Worm (Caenorhabditis elegans) whole organism, late embryonic: ENCODE measurements around the gene egg-1.

Source experiments
- C08G9.2 ChIP-seq: sonication (generic microtip); optimal IDR thresholded peaks from 2 replicates; lab custom pipeline; 2016; ENCODE audit warnings: mild to moderate bottlenecking, missing genetic modification characterization, moderate library complexity, missing compliant biosample characterization
- K09A11.1 ChIP-seq: sonication (generic microtip); optimal IDR thresholded peaks from 2 replicates; lab custom pipeline; 2017; ENCODE audit warnings: antibody characterized with exemption, mild to moderate bottlenecking, missing genetic modification characterization, missing compliant biosample characterization; ENCODE audit not compliant: insufficient read depth
- T23F11.4 ChIP-seq: fragments of 200-800 bp; sonication (Bioruptor generic); optimal IDR thresholded peaks from 2 replicates; lab custom pipeline; 2018; ENCODE audit warnings: mild to moderate bottlenecking, missing genetic modification characterization, missing compliant biosample characterization
- ahr-1 ChIP-seq: sonication (generic microtip); optimal IDR thresholded peaks from 2 replicates; lab custom pipeline; 2016; ENCODE audit warnings: missing genetic modification characterization, missing compliant biosample characterization
- ceh-14 ChIP-seq: sonication (generic microtip); optimal IDR thresholded peaks from 2 replicates; lab custom pipeline; 2016; ENCODE audit warnings: missing genotype, missing genetic modification characterization, missing compliant biosample characterization
- ceh-19 ChIP-seq: fragments of 200-800 bp; sonication (Bioruptor generic); optimal IDR thresholded peaks from 2 replicates; lab custom pipeline; 2018; ENCODE audit warnings: mild to moderate bottlenecking, missing genetic modification characterization, missing compliant biosample characterization
- ceh-22 ChIP-seq: sonication (generic microtip); optimal IDR thresholded peaks from 2 replicates; lab custom pipeline; 2017; ENCODE audit warnings: missing biosample characterization, missing genetic modification characterization
- ceh-34 ChIP-seq: sonication (generic microtip); optimal IDR thresholded peaks from 2 replicates; lab custom pipeline; 2016; ENCODE audit warnings: mild to moderate bottlenecking, missing genetic modification characterization, missing compliant biosample characterization
- ceh-45 ChIP-seq: fragments of 200-800 bp; sonication (Bioruptor generic); IDR thresholded peaks from 2 replicates; pipeline ENCODE4 v1.3.6; 2022; ENCODE audit warnings: missing genetic modification reagents, missing genetic modification characterization, missing compliant biosample characterization
- ceh-48 ChIP-seq: sonication (generic microtip); optimal IDR thresholded peaks from 2 replicates; lab custom pipeline; 2016; ENCODE audit warnings: missing genetic modification characterization, inconsistent platforms, missing compliant biosample characterization
- che-1 ChIP-seq: sonication (generic microtip); optimal IDR thresholded peaks from 2 replicates; lab custom pipeline; 2016; ENCODE audit warnings: mild to moderate bottlenecking, missing genetic modification characterization, missing compliant biosample characterization
- elt-2 ChIP-seq: sonication (generic microtip); optimal IDR thresholded peaks from 2 replicates; lab custom pipeline; 2016; ENCODE audit warnings: missing genetic modification reagents, missing genetic modification characterization, missing compliant biosample characterization
- ets-4 ChIP-seq: sonication (generic microtip); optimal IDR thresholded peaks from 2 replicates; lab custom pipeline; 2016; ENCODE audit warnings: missing genetic modification characterization, missing compliant biosample characterization
- fkh-10 ChIP-seq: fragments of 150-350 bp; optimal IDR thresholded peaks from 2 replicates; lab custom pipeline; 2014; ENCODE audit warnings: missing biosample characterization, missing genetic modification reagents, missing genetic modification characterization
- gmeb-2 ChIP-seq: sonication (generic microtip); optimal IDR thresholded peaks from 2 replicates; lab custom pipeline; 2016; ENCODE audit warnings: missing genetic modification characterization, inconsistent platforms, missing compliant biosample characterization
- hlh-30 ChIP-seq: sonication (generic microtip); optimal IDR thresholded peaks from 2 replicates; lab custom pipeline; 2017; ENCODE audit warnings: antibody characterized with exemption, missing genetic modification characterization, missing compliant biosample characterization; ENCODE audit not compliant: insufficient read depth
- hlh-6 ChIP-seq: sonication (generic microtip); optimal IDR thresholded peaks from 2 replicates; lab custom pipeline; 2016; ENCODE audit warnings: missing genotype, missing genetic modification characterization, missing compliant biosample characterization
- lin-11 ChIP-seq: fragments of 200-800 bp; sonication (Bioruptor generic); optimal IDR thresholded peaks from 2 replicates; lab custom pipeline; 2018; ENCODE audit warnings: mild to moderate bottlenecking, missing genetic modification characterization, missing compliant biosample characterization
- mec-3 ChIP-seq: sonication (generic microtip); optimal IDR thresholded peaks from 2 replicates; lab custom pipeline; 2016; ENCODE audit warnings: borderline replicate concordance, missing genetic modification characterization, missing compliant biosample characterization
- nfya-1 ChIP-seq: sonication (generic microtip); optimal IDR thresholded peaks from 2 replicates; lab custom pipeline; 2017; ENCODE audit warnings: missing genetic modification characterization, mild to moderate bottlenecking, missing compliant biosample characterization, antibody characterized with exemption, moderate library complexity
- nhr-11 ChIP-seq: fragments of 150-350 bp; optimal IDR thresholded peaks from 2 replicates; lab custom pipeline; 2014; ENCODE audit warnings: missing biosample characterization, missing genetic modification characterization
- npax-4 ChIP-seq: sonication (generic microtip); optimal IDR thresholded peaks from 2 replicates; lab custom pipeline; 2016; ENCODE audit warnings: missing genetic modification characterization, missing compliant biosample characterization
- odd-2 ChIP-seq: sonication (generic microtip); optimal IDR thresholded peaks from 2 replicates; lab custom pipeline; 2017; ENCODE audit warnings: antibody characterized with exemption, mild to moderate bottlenecking, missing genetic modification characterization, missing compliant biosample characterization
- pag-3 ChIP-seq: sonication (generic microtip); optimal IDR thresholded peaks from 2 replicates; lab custom pipeline; 2016; ENCODE audit warnings: missing compliant biosample characterization, missing genetic modification characterization, borderline replicate concordance
- pha-2 ChIP-seq: sonication (generic microtip); optimal IDR thresholded peaks from 2 replicates; lab custom pipeline; 2017; ENCODE audit warnings: mild to moderate bottlenecking, missing genetic modification characterization, missing compliant biosample characterization
- pqm-1 ChIP-seq: sonication (generic microtip); optimal IDR thresholded peaks from 2 replicates; lab custom pipeline; 2016; ENCODE audit warnings: missing genetic modification characterization, missing compliant biosample characterization
- pros-1 ChIP-seq: fragments of 150-350 bp; optimal IDR thresholded peaks from 2 replicates; lab custom pipeline; 2014; ENCODE audit warnings: missing biosample characterization, missing genetic modification reagents, missing genetic modification characterization
- sdc-2 ChIP-seq: sonication (generic microtip); optimal IDR thresholded peaks from 2 replicates; lab custom pipeline; 2016; ENCODE audit warnings: missing genotype, missing genetic modification characterization, missing compliant biosample characterization
- syd-9 ChIP-seq: sonication (generic microtip); optimal IDR thresholded peaks from 2 replicates; lab custom pipeline; 2016; ENCODE audit warnings: mild to moderate bottlenecking, missing genetic modification characterization, moderate library complexity, missing compliant biosample characterization
- tbx-2 ChIP-seq: sonication (generic microtip); optimal IDR thresholded peaks from 2 replicates; lab custom pipeline; 2016; ENCODE audit warnings: missing genetic modification characterization, missing compliant biosample characterization
- ttx-3 ChIP-seq: sonication (generic microtip); optimal IDR thresholded peaks from 2 replicates; lab custom pipeline; 2016; ENCODE audit warnings: missing genetic modification reagents, missing genetic modification characterization, missing compliant biosample characterization
- unc-3 ChIP-seq, 2 experiments: fragments of 200-800 bp in 1 of 2; sonication (Bioruptor generic) in 1 of 2; sonication (generic microtip) in 1 of 2; conservative IDR thresholded peaks in 1 of 2; optimal IDR thresholded peaks in 1 of 2; 2 replicates each; pipeline versions ENCODE4 v1.3.6 to Lab custom; 2016 to 2022; ENCODE audit warnings: missing compliant biosample characterization in 2 of 2, missing genetic modification characterization in 2 of 2, missing genetic modification reagents in 1 of 2
- unc-55 ChIP-seq: sonication (generic microtip); optimal IDR thresholded peaks from 2 replicates; lab custom pipeline; 2017; ENCODE audit warnings: missing biosample characterization, missing genetic modification reagents, missing genetic modification characterization
- unc-86 ChIP-seq: sonication (generic microtip); optimal IDR thresholded peaks from 2 replicates; lab custom pipeline; 2016; ENCODE audit warnings: missing genetic modification characterization, missing compliant biosample characterization
- zip-5 ChIP-seq: sonication (generic microtip); optimal IDR thresholded peaks from 2 replicates; lab custom pipeline; 2016; ENCODE audit warnings: missing genetic modification characterization, missing compliant biosample characterization

egg-1 gene

DNA sequence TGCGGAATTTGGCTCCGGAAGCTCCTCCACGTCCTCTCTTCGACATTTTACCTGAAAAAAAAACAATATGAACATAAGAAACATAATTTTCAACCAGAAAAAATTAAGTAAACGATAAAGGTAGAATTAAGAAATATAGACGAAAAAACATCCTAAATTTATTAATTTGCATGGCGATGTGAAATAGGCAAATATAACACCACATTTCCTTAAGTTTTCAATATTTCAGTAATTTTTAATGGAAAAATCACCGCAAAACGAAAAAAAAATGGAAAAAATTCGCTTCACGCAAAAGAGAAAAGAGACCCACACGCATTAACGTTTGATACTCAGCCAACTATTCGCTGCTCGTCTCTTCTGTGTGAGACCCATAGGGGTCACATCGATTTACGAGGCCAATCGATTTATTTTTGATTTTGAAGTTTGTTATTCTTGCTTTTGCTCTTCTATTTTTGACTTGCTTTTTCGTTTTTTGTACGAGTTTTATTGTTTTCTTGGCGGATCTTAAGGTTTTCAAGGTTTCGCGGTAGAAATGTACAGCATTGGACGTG lies 21.8 kb upstream of the egg-1 start, which contains the start of gene rpl-23 (continued):
- TF ChIP-seq pha-2 (no peak), odd-2 (no peak), ceh-45 (GFP tag; lab: Robert Waterston, UW) (no peak), K09A11.1 (tag; lab: Kevin White, UChicago) (peak; percentile 47), unc-55 (GFP tag; lab: Kevin White, UChicago) (peak; percentile 71), pag-3 (no peak), ceh-19 (GFP tag; lab: Kevin White, UChicago) (no peak), ets-4 (peak; percentile 40), nfya-1 (tag; lab: Kevin White, UChicago) (peak; percentile 87)

DNA sequence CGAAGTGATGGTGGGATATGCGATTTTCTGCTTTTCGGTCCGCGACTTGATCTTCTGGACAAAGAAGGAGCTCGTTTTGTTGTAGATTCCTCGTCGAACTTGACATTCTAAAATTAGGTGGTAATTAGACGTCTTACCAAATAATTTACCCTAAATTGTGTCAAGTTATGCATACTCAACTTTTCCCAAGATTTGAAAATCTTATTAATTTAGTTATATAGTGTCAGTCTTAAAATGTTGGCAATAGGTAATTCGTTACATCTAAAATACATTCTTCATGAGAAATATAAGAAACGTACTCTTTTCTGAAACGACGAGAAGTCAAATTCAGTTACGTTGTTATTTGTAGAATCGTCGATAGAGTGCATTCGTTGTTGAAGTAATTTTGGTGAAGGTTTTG lies 20.4 kb upstream of the egg-1 start:
- TF ChIP-seq unc-3 (GFP tag; conservative IDR thresholded peaks at IDR 0.05; lab: Robert Waterston, UW): no peak
- no peak for TF ChIP-seq unc-3 (tag; optimal IDR thresholded peaks at IDR 0.05; lab: Kevin White, UChicago)
- no peak for TF ChIP-seq tbx-2 (tag; lab: Kevin White, UChicago)
- TF ChIP-seq ttx-3 (tag; lab: Kevin White, UChicago): no peak
- TF ChIP-seq elt-2: no peak
- no peak for TF ChIP-seq hlh-6 (tag; lab: Kevin White, UChicago)
- no peak for TF ChIP-seq ceh-22 (tag; lab: Kevin White, UChicago)
- no peak for TF ChIP-seq npax-4 (tag; lab: Kevin White, UChicago)
- no peak for TF ChIP-seq C08G9.2 (tag; lab: Kevin White, UChicago)
- TF ChIP-seq ceh-19 (GFP tag; lab: Kevin White, UChicago): no peak
- no peak for TF ChIP-seq ceh-34 (tag; lab: Kevin White, UChicago)
- no peak for TF ChIP-seq odd-2
- no peak for TF ChIP-seq syd-9 (tag; lab: Kevin White, UChicago)
- no peak for TF ChIP-seq che-1 (tag; lab: Kevin White, UChicago)
- TF ChIP-seq gmeb-2 (tag; lab: Kevin White, UChicago): no peak
- TF ChIP-seq sdc-2 (tag; lab: Kevin White, UChicago): no peak
- TF ChIP-seq unc-86 (tag; lab: Kevin White, UChicago): no peak
- TF ChIP-seq lin-11 (tag; lab: Kevin White, UChicago): no peak
- no peak for TF ChIP-seq nhr-11 (tag; lab: Kevin White, UChicago)

DNA sequence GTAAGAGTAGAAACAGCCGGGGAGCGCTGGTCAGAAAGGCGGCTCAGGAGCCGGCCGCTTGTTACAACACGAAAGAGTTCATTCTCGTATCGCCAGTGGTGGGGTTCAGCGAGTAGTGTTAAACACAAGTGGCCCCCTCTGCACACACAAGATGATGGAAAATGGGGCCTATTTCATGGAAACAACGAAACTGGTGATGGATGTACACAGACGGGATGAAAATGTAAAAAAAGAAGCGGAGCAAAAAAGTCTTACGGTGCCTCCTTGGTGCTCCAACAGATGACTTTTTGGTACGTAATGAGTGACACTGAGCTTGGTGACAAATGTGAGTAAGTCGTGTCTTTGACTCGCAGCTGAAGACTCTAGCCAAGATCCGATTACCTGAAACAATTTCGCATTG lies 20.0 kb upstream of the egg-1 start:
- TF ChIP-seq mec-3 (tag; lab: Kevin White, UChicago): no peak
- peak; percentile 29 for TF ChIP-seq ceh-19 (GFP tag; lab: Kevin White, UChicago)
- TF ChIP-seq che-1 (tag; lab: Kevin White, UChicago): no peak
- no peak for TF ChIP-seq T23F11.4 (GFP tag; lab: Kevin White, UChicago)
- no peak for TF ChIP-seq ceh-14 (tag; lab: Kevin White, UChicago)
- peak; percentile 8 for TF ChIP-seq ceh-34 (tag; lab: Kevin White, UChicago)
- TF ChIP-seq, all 69 proteins: peak for 2

DNA sequence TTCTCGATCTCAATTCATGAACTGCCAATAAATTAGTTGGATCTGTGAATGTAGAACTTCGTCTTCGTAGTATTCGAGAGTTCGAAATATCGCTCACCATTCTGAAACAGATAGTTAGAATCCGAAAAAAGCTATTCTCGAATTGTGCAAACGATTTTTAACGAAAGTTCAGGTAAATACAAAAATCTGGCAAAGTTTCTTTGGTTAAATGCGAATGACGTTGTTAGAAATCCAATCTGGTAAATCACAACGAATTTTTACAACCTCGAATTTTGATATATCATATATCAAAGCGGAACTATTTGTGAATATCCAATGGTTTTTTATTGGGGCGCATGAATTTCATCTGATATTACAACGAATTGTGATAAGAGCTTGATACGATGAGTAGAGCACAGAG lies 18.8 kb upstream of the egg-1 start, which contains the start of gene hpo-28:
TSS of gene hpo-28 (minus strand) at position 101 of the 400 bp plus-strand sequence.
- TF ChIP-seq unc-3 (GFP tag; conservative IDR thresholded peaks at IDR 0.05; lab: Robert Waterston, UW): no peak
- TF ChIP-seq unc-3 (tag; optimal IDR thresholded peaks at IDR 0.05; lab: Kevin White, UChicago): no peak
- TF ChIP-seq hlh-6 (tag; lab: Kevin White, UChicago): no peak
- TF ChIP-seq ahr-1 (tag; lab: Kevin White, UChicago): no peak
- TF ChIP-seq pros-1 (tag; lab: Kevin White, UChicago): no peak
- TF ChIP-seq nfya-1 (tag; lab: Kevin White, UChicago): no peak
- no peak for TF ChIP-seq ceh-19 (GFP tag; lab: Kevin White, UChicago)
- TF ChIP-seq pqm-1 (tag; lab: Kevin White, UChicago): no peak
- TF ChIP-seq unc-86 (tag; lab: Kevin White, UChicago): no peak
- no peak for TF ChIP-seq zip-5 (tag; lab: Kevin White, UChicago)
- TF ChIP-seq che-1 (tag; lab: Kevin White, UChicago): no peak
- no peak for TF ChIP-seq ceh-48 (tag; lab: Kevin White, UChicago)
- TF ChIP-seq hlh-30 (tag; lab: Kevin White, UChicago): no peak
- TF ChIP-seq fkh-10: no peak
- TF ChIP-seq, all 69 proteins: peak for 0
